Worm (Caenorhabditis elegans) whole organism, young adult: ENCODE data around the gene Y75D11A.6.

Source experiments
- F10E7.11 ChIP-seq: sonication (generic microtip); optimal IDR thresholded peaks from 2 replicates; lab custom pipeline; 2017; ENCODE audit warnings: mild to moderate bottlenecking, missing genetic modification characterization, moderate library complexity, missing compliant biosample characterization
- F22D6.2 ChIP-seq: sonication (generic microtip); optimal IDR thresholded peaks from 2 replicates; lab custom pipeline; 2016; ENCODE audit warnings: mild to moderate bottlenecking, missing genetic modification characterization, missing compliant biosample characterization
- F33H1.4 ChIP-seq: fragments of 200-800 bp; sonication (Bioruptor generic); IDR thresholded peaks from 2 replicates; pipeline ENCODE4 v1.3.6; 2022; ENCODE audit warnings: missing genetic modification reagents, missing genetic modification characterization, missing compliant biosample characterization
- F55B11.4 ChIP-seq: sonication (generic microtip); optimal IDR thresholded peaks from 2 replicates; lab custom pipeline; 2016; ENCODE audit warnings: missing compliant biosample characterization, missing genetic modification characterization, borderline replicate concordance; ENCODE audit not compliant: insufficient read depth
- K11D2.4 ChIP-seq: fragments of 200-800 bp; sonication (Bioruptor generic); IDR thresholded peaks from 2 replicates; pipeline ENCODE4 v1.3.6; 2022; ENCODE audit warnings: missing genetic modification reagents, missing genetic modification characterization, missing compliant biosample characterization
- ZK185.1 ChIP-seq: sonication (generic microtip); optimal IDR thresholded peaks from 2 replicates; lab custom pipeline; 2016; ENCODE audit warnings: mild to moderate bottlenecking, missing genetic modification characterization, missing compliant biosample characterization; ENCODE audit not compliant: poor library complexity, severe bottlenecking
- ama-1 ChIP-seq, 3 experiments: fragments of 150-350 bp in 1 of 3; sonication (generic microtip) in 2 of 3; optimal IDR thresholded peaks; 2 replicates each; lab custom pipeline; 2014 to 2018; ENCODE audit warnings: missing biosample characterization in 2 of 3, missing genetic modification characterization in 2 of 3, missing genetic modification reagents in 2 of 3
- aptf-3 ChIP-seq: fragments of 200-800 bp; sonication (Bioruptor generic); IDR thresholded peaks from 2 replicates; pipeline ENCODE4 v1.3.6; 2022; ENCODE audit warnings: missing genetic modification characterization, missing compliant biosample characterization
- atf-7 ChIP-seq: sonication (generic microtip); optimal IDR thresholded peaks from 2 replicates; lab custom pipeline; 2017; ENCODE audit warnings: mild to moderate bottlenecking, missing genetic modification characterization, missing compliant biosample characterization
- attf-3 ChIP-seq: fragments of 200-800 bp; sonication (Bioruptor generic); conservative IDR thresholded peaks from 2 replicates; pipeline ENCODE4 v1.3.6; 2022; ENCODE audit warnings: missing genetic modification reagents, missing genetic modification characterization, missing compliant biosample characterization
- bed-2 ChIP-seq: fragments of 200-800 bp; sonication (Bioruptor generic); IDR thresholded peaks from 2 replicates; pipeline ENCODE4 v1.3.6; 2022; ENCODE audit warnings: missing genetic modification reagents, missing genetic modification characterization, missing compliant biosample characterization
- ceh-40 ChIP-seq: fragments of 200-800 bp; sonication (Bioruptor generic); IDR thresholded peaks from 2 replicates; pipeline ENCODE4 v1.3.6; 2022; ENCODE audit warnings: missing genetic modification characterization, missing compliant biosample characterization
- ceh-91 ChIP-seq: fragments of 200-800 bp; sonication (Bioruptor generic); IDR thresholded peaks from 2 replicates; pipeline ENCODE4 v1.3.6; 2022; ENCODE audit warnings: missing genetic modification reagents, missing genetic modification characterization, missing compliant biosample characterization
- chd-7 ChIP-seq: sonication (generic microtip); optimal IDR thresholded peaks from 2 replicates; lab custom pipeline; 2016; ENCODE audit warnings: mild to moderate bottlenecking, missing genetic modification characterization, moderate library complexity, missing compliant biosample characterization
- dpff-1 ChIP-seq: sonication (generic microtip); optimal IDR thresholded peaks from 2 replicates; lab custom pipeline; 2017; ENCODE audit warnings: mild to moderate bottlenecking, missing genetic modification characterization, missing compliant biosample characterization
- ekl-4 ChIP-seq: fragments of 200-800 bp; sonication (Bioruptor generic); IDR thresholded peaks from 2 replicates; pipeline ENCODE4 v1.3.6; 2022; ENCODE audit warnings: missing genetic modification reagents, missing genetic modification characterization, missing compliant biosample characterization
- fkh-3 ChIP-seq: sonication (generic microtip); optimal IDR thresholded peaks from 2 replicates; lab custom pipeline; 2016; ENCODE audit warnings: mild to moderate bottlenecking, missing genetic modification characterization, missing compliant biosample characterization
- gei-17 ChIP-seq: fragments of 200-800 bp; sonication (Bioruptor generic); optimal IDR thresholded peaks from 2 replicates; lab custom pipeline; 2018; ENCODE audit warnings: mild to moderate bottlenecking, missing genetic modification characterization, missing compliant biosample characterization
- him-1 ChIP-seq: sonication (generic microtip); optimal IDR thresholded peaks from 2 replicates; lab custom pipeline; 2016; ENCODE audit warnings: missing genotype, missing genetic modification reagents, missing genetic modification characterization, missing compliant biosample characterization
- lag-1 ChIP-seq: fragments of 200-800 bp; sonication (Bioruptor generic); IDR thresholded peaks from 2 replicates; pipeline ENCODE4 v1.3.6; 2022; ENCODE audit warnings: missing genetic modification reagents, missing genetic modification characterization, missing compliant biosample characterization
- lin-54 ChIP-seq: fragments of 200-800 bp; sonication (Bioruptor generic); optimal IDR thresholded peaks from 2 replicates; lab custom pipeline; 2018; ENCODE audit warnings: mild to moderate bottlenecking, missing genetic modification characterization, missing compliant biosample characterization
- lsy-27 ChIP-seq: sonication (generic microtip); optimal IDR thresholded peaks from 2 replicates; lab custom pipeline; 2017; ENCODE audit warnings: missing genetic modification characterization, mild to moderate bottlenecking, missing compliant biosample characterization, antibody characterized with exemption, missing genotype, borderline replicate concordance; ENCODE audit not compliant: insufficient read depth
- madf-3 ChIP-seq: fragments of 200-800 bp; sonication (Bioruptor generic); IDR thresholded peaks from 2 replicates; pipeline ENCODE4 v1.3.6; 2022; ENCODE audit warnings: missing genetic modification reagents, missing genetic modification characterization, missing compliant biosample characterization
- madf-6 ChIP-seq: fragments of 200-800 bp; sonication (Bioruptor generic); IDR thresholded peaks from 2 replicates; pipeline ENCODE4 v1.3.6; 2022; ENCODE audit warnings: missing genetic modification reagents, missing genetic modification characterization, missing compliant biosample characterization
- mcd-1 ChIP-seq: fragments of 200-800 bp; sonication (Bioruptor generic); IDR thresholded peaks from 2 replicates; pipeline ENCODE4 v1.3.6; 2022; ENCODE audit warnings: missing genetic modification reagents, missing genetic modification characterization, missing compliant biosample characterization
- nhr-90 ChIP-seq: sonication (generic microtip); optimal IDR thresholded peaks from 2 replicates; lab custom pipeline; 2016; ENCODE audit warnings: missing genotype, mild to moderate bottlenecking, missing genetic modification characterization, missing compliant biosample characterization
- pbrm-1 ChIP-seq: fragments of 200-800 bp; sonication (Bioruptor generic); IDR thresholded peaks from 2 replicates; pipeline ENCODE4 v1.3.6; 2022; ENCODE audit warnings: missing genetic modification reagents, missing genetic modification characterization, missing compliant biosample characterization
- rcor-1 ChIP-seq: fragments of 200-800 bp; sonication (Bioruptor generic); IDR thresholded peaks from 2 replicates; pipeline ENCODE4 v1.3.6; 2022; ENCODE audit warnings: missing genetic modification reagents, missing genetic modification characterization, missing compliant biosample characterization
- sdz-38 ChIP-seq: sonication (generic microtip); optimal IDR thresholded peaks from 2 replicates; lab custom pipeline; 2016; ENCODE audit warnings: missing genotype, missing genetic modification characterization, missing compliant biosample characterization
- snpc-4 ChIP-seq, 5 experiments: fragments of 150-350 bp in 1 of 5; sonication (generic microtip) in 4 of 5; optimal IDR thresholded peaks; 2 replicates each; lab custom pipeline; 2014 to 2018; ENCODE audit warnings: missing genetic modification characterization in 5 of 5, missing biosample characterization in 3 of 5, antibody characterized with exemption in 2 of 5, mild to moderate bottlenecking in 2 of 5, missing compliant biosample characterization in 2 of 5, missing genotype in 2 of 5, moderate library complexity in 2 of 5, missing genetic modification reagents in 1 of 5
- sptf-2 ChIP-seq: fragments of 200-800 bp; sonication (Bioruptor generic); optimal IDR thresholded peaks from 2 replicates; lab custom pipeline; 2018; ENCODE audit warnings: mild to moderate bottlenecking, missing genetic modification characterization, missing compliant biosample characterization
- unc-62 ChIP-seq: fragments of 150-350 bp; optimal IDR thresholded peaks from 2 replicates; lab custom pipeline; 2014; ENCODE audit warnings: missing biosample characterization, missing genetic modification reagents, missing genetic modification characterization
- xnd-1 ChIP-seq: sonication (generic microtip); optimal IDR thresholded peaks from 2 replicates; lab custom pipeline; 2016; ENCODE audit warnings: missing genotype, missing genetic modification reagents, missing genetic modification characterization, missing compliant biosample characterization
- zfh-2 ChIP-seq: fragments of 200-800 bp; sonication (Bioruptor generic); conservative IDR thresholded peaks from 2 replicates; pipeline ENCODE4 v1.3.6; 2022; ENCODE audit warnings: missing genetic modification reagents, missing genetic modification characterization, missing compliant biosample characterization
- zim-3 ChIP-seq: sonication (generic microtip); optimal IDR thresholded peaks from 2 replicates; lab custom pipeline; 2017; ENCODE audit warnings: mild to moderate bottlenecking, missing genetic modification characterization, moderate library complexity, missing compliant biosample characterization
- ztf-22 ChIP-seq: fragments of 200-800 bp; sonication (Bioruptor generic); optimal IDR thresholded peaks from 2 replicates; lab custom pipeline; 2018; ENCODE audit warnings: mild to moderate bottlenecking, missing genetic modification characterization, moderate library complexity, missing compliant biosample characterization

The Y75D11A.6 gene

ce11 chrX:1729558-1729957 is 18.8 kb downstream of the Y75D11A.6 start, which contains the start of gene dgn-3:
TSS of gene dgn-3 (plus strand) at chrX:1729858.
- TF ChIP-seq snpc-4 (GFP tag; optimal IDR thresholded peaks at IDR 0.05; lab: Kevin White, UChicago): no peak
- TF ChIP-seq snpc-4 (tag; optimal IDR thresholded peaks at IDR 0.05; lab: Kevin White, UChicago): peak in 1 of 4 experiments; percentile 54
- TF ChIP-seq lsy-27: no peak
- TF ChIP-seq dpff-1 (tag; lab: Kevin White, UChicago): no peak
- peak; percentile 50; the same call in 1 of the 2 replicates for TF ChIP-seq zfh-2 (GFP tag; lab: Robert Waterston, UW)

- TF ChIP-seq pbrm-1 (GFP tag; lab: Robert Waterston, UW) (no peak), madf-6 (GFP tag; lab: Robert Waterston, UW) (no peak), ztf-22 (no peak)
These were observed 21.3 kb downstream of the Y75D11A.6 start, which contains the start of gene F07G6.2 for ce11 chrX:1727056-1727455. TSS of gene F07G6.2 (plus strand) at chrX:1727356.

DNA sequence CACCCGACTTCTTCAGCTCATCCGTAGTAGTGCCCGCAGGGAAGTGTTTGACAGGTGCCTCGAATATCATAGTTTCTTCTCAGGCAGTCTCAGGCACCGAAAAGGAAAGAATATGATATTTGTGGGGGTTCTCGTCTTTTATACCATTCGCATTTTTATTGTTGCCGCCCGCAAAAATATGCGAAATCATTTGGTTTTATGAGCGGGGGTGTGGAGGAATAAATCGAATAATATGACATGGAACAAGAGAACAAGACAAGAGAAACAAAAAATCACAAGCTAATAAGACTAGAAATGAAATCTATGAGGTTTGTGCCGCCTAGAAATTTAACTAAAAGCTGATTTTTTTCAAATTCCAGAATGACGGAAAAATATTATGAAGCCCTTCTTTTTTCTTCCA is 28.0 kb downstream of the Y75D11A.6 start, which contains the start of gene F07G6.8:
F07G6.8 (minus strand) TSS at position 101 of the 400 bp plus-strand sequence.
- TF ChIP-seq bed-2 (no peak), mcd-1 (GFP tag; lab: Robert Waterston, UW) (no peak), F22D6.2 (tag; lab: Kevin White, UChicago) (no peak), fkh-3 (tag; lab: Kevin White, UChicago) (no peak), K11D2.4 (GFP tag; lab: Robert Waterston, UW) (no peak), sptf-2 (GFP tag; lab: Kevin White, UChicago) (no peak), sdz-38 (tag; lab: Kevin White, UChicago) (no peak), aptf-3 (GFP tag; lab: Robert Waterston, UW) (no peak), F55B11.4 (tag; lab: Kevin White, UChicago) (no peak), gei-17 (GFP tag; lab: Kevin White, UChicago) (no peak), ceh-40 (GFP tag; lab: Robert Waterston, UW) (no peak), F10E7.11 (tag; lab: Kevin White, UChicago) (no peak), ceh-91 (no peak), attf-3 (no peak), F33H1.4 (GFP tag; lab: Robert Waterston, UW) (no peak), ama-1 (optimal IDR thresholded peaks at IDR 0.05; lab: Kevin White, UChicago) (no peak), ama-1 (GFP tag; optimal IDR thresholded peaks at IDR 0.05; lab: Kevin White, UChicago) (no peak)

- no peak for TF ChIP-seq madf-6 (GFP tag; lab: Robert Waterston, UW)
- TF ChIP-seq lag-1 (GFP tag; lab: Robert Waterston, UW): no peak
- no peak for TF ChIP-seq fkh-3 (tag; lab: Kevin White, UChicago)
- no peak for TF ChIP-seq xnd-1
- TF ChIP-seq madf-3 (GFP tag; lab: Robert Waterston, UW): no peak
- TF ChIP-seq F55B11.4 (tag; lab: Kevin White, UChicago): no peak
- no peak for TF ChIP-seq nhr-90 (tag; lab: Kevin White, UChicago)
- no peak for TF ChIP-seq ekl-4 (GFP tag; lab: Robert Waterston, UW)
- no peak for TF ChIP-seq rcor-1 (GFP tag; lab: Robert Waterston, UW)
- no peak for TF ChIP-seq atf-7
- no peak for TF ChIP-seq zim-3
- no peak for TF ChIP-seq unc-62 (GFP tag; lab: Kevin White, UChicago)
- TF ChIP-seq lin-54 (GFP tag; lab: Kevin White, UChicago): no peak
- no peak for TF ChIP-seq chd-7 (tag; lab: Kevin White, UChicago)
- no peak for TF ChIP-seq ZK185.1 (tag; lab: Kevin White, UChicago)
- TF ChIP-seq him-1: no peak
These were observed 29.9 kb downstream of the Y75D11A.6 start, which contains the start of gene fbxa-53 for ce11 chrX:1718479-1718878. TSS of gene fbxa-53 (minus strand) at chrX:1718579.
